Worm (Caenorhabditis elegans) whole organism, midembryonic: Measurements from ENCODE around the gene M03B6.3.

Experiments used
- T22C8.4 ChIP-seq: fragments of 200-800 bp; sonication (Bioruptor generic); IDR thresholded peaks from 2 replicates; pipeline ENCODE4 v1.3.6; 2022; ENCODE audit warnings: missing genetic modification characterization, missing compliant biosample characterization
- cog-1 ChIP-seq: sonication (generic microtip); optimal IDR thresholded peaks from 2 replicates; lab custom pipeline; 2016; ENCODE audit warnings: missing genetic modification characterization, missing compliant biosample characterization
- flt-1 ChIP-seq: fragments of 200-800 bp; sonication (Bioruptor generic); IDR thresholded peaks from 2 replicates; pipeline ENCODE4 v1.3.6; 2022; ENCODE audit warnings: missing genetic modification characterization, missing compliant biosample characterization
- klf-2 ChIP-seq: fragments of 200-800 bp; sonication (Bioruptor generic); conservative IDR thresholded peaks from 2 replicates; pipeline ENCODE4 v1.3.6; 2022; ENCODE audit warnings: missing genetic modification reagents, missing genetic modification characterization, missing compliant biosample characterization
- med-1 ChIP-seq: sonication (generic microtip); optimal IDR thresholded peaks from 2 replicates; lab custom pipeline; 2017; ENCODE audit warnings: missing genetic modification characterization, mild to moderate bottlenecking, missing compliant biosample characterization, antibody characterized with exemption, missing genetic modification reagents; ENCODE audit not compliant: insufficient read depth
- ref-1 ChIP-seq: fragments of 200-800 bp; sonication (Bioruptor generic); conservative IDR thresholded peaks from 2 replicates; pipeline ENCODE4 v1.3.6; 2022; ENCODE audit warnings: missing genetic modification reagents, missing genetic modification characterization, missing compliant biosample characterization
- tab-1 ChIP-seq: fragments of 200-800 bp; sonication (Bioruptor generic); IDR thresholded peaks from 2 replicates; pipeline ENCODE4 v1.3.6; 2022; ENCODE audit warnings: missing genetic modification characterization, missing compliant biosample characterization
- ztf-23 ChIP-seq: fragments of 200-800 bp; sonication (Bioruptor generic); IDR thresholded peaks from 2 replicates; pipeline ENCODE4 v1.3.6; 2022; ENCODE audit warnings: missing genetic modification reagents, missing genetic modification characterization, missing compliant biosample characterization
- ztf-29 ChIP-seq: fragments of 200-800 bp; sonication (Bioruptor generic); IDR thresholded peaks from 2 replicates; pipeline ENCODE4 v1.3.6; 2022; ENCODE audit warnings: missing genetic modification reagents, missing genetic modification characterization, missing compliant biosample characterization

ce11 chrX:13878082-13878481 is 14.0 kb upstream of the M03B6.3 start:
- no peak for TF ChIP-seq ztf-23 (GFP tag; lab: Robert Waterston, UW)
- TF ChIP-seq klf-2 (GFP tag; lab: Robert Waterston, UW): no peak
- TF ChIP-seq flt-1: no peak
- no peak for TF ChIP-seq ref-1 (GFP tag; lab: Robert Waterston, UW)
- no peak for TF ChIP-seq tab-1
- TF ChIP-seq T22C8.4 (GFP tag; lab: Robert Waterston, UW): no peak
- no peak for TF ChIP-seq ztf-29
- no peak for TF ChIP-seq med-1 (GFP tag; lab: Kevin White, UChicago)
- TF ChIP-seq cog-1 (tag; lab: Kevin White, UChicago): no peak
